Fruit fly (Drosophila melanogaster) whole organism, embryonic: Measurements from ENCODE around the gene CG12477.

Source experiments
- Atf-2 ChIP-seq: fragments of 200-800 bp; sonication (Bioruptor generic); optimal IDR thresholded peaks from 2 replicates; lab custom pipeline; 2016; ENCODE audit warnings: missing biosample characterization, missing genetic modification characterization
- CG1024 ChIP-seq: fragments of 200-800 bp; sonication (Bioruptor generic); IDR thresholded peaks from 2 replicates; pipeline ENCODE4 v1.3.6; 2022; ENCODE audit warnings: missing biosample characterization, missing genetic modification characterization
- CG10267 ChIP-seq: fragments of 200-800 bp; sonication (Bioruptor generic); optimal IDR thresholded peaks from 2 replicates; lab custom pipeline; 2018; ENCODE audit warnings: missing biosample characterization, mild to moderate bottlenecking, missing genetic modification characterization, moderate library complexity
- CG12104 ChIP-seq: fragments of 200-800 bp; sonication (Bioruptor generic); optimal IDR thresholded peaks from 3 replicates; lab custom pipeline; 2016; ENCODE audit warnings: missing biosample characterization, missing genetic modification characterization
- CG12744 ChIP-seq: fragments of 200-800 bp; sonication (Bioruptor generic); optimal IDR thresholded peaks from 2 replicates; lab custom pipeline; 2016; ENCODE audit warnings: missing biosample characterization, missing genetic modification characterization
- CG12942 ChIP-seq: fragments of 200-800 bp; sonication (Bioruptor generic); optimal IDR thresholded peaks from 3 replicates; lab custom pipeline; 2016; ENCODE audit warnings: missing biosample characterization, missing genetic modification characterization
- CG13624 ChIP-seq: fragments of 200-800 bp; sonication (Bioruptor generic); optimal IDR thresholded peaks from 2 replicates; lab custom pipeline; 2016; ENCODE audit warnings: missing biosample characterization, missing genetic modification characterization
- CG13775 ChIP-seq: fragments of 200-800 bp; sonication (Bioruptor generic); optimal IDR thresholded peaks from 3 replicates; lab custom pipeline; 2017; ENCODE audit warnings: missing biosample characterization, mild to moderate bottlenecking, missing genetic modification characterization
- CG14667 ChIP-seq: fragments of 200-800 bp; sonication (Bioruptor generic); IDR thresholded peaks from 2 replicates; pipeline ENCODE4 v1.3.6; 2022; ENCODE audit warnings: missing biosample characterization, missing genetic modification characterization
- CG15696 ChIP-seq: fragments of 200-800 bp; sonication (Bioruptor generic); optimal IDR thresholded peaks from 2 replicates; lab custom pipeline; 2019; ENCODE audit warnings: missing biosample characterization, mild to moderate bottlenecking, missing genetic modification characterization, moderate library complexity
- CG16815 ChIP-seq: fragments of 200-800 bp; sonication (Bioruptor generic); optimal IDR thresholded peaks from 3 replicates; lab custom pipeline; 2017; ENCODE audit warnings: missing biosample characterization, mild to moderate bottlenecking, missing genetic modification characterization
- CG17359 ChIP-seq: fragments of 200-800 bp; sonication (Bioruptor generic); optimal IDR thresholded peaks from 3 replicates; lab custom pipeline; 2018; ENCODE audit warnings: missing biosample characterization, mild to moderate bottlenecking, missing genetic modification characterization, moderate library complexity
- CG18262 ChIP-seq: fragments of 200-800 bp; optimal IDR thresholded peaks from 3 replicates; lab custom pipeline; 2019; ENCODE audit warnings: missing biosample characterization, mild to moderate bottlenecking, missing genetic modification characterization, moderate library complexity
- CG18764 ChIP-seq: fragments of 200-800 bp; sonication (Bioruptor generic); optimal IDR thresholded peaks from 3 replicates; lab custom pipeline; 2016; ENCODE audit warnings: missing biosample characterization, missing genetic modification characterization
- CG43689 ChIP-seq: fragments of 200-800 bp; sonication (Bioruptor generic); IDR thresholded peaks from 2 replicates; pipeline ENCODE4 v1.3.6; 2022; ENCODE audit warnings: missing biosample characterization, missing genetic modification characterization
- CG4820 ChIP-seq: fragments of 200-800 bp; sonication (Bioruptor generic); optimal IDR thresholded peaks from 3 replicates; lab custom pipeline; 2016; ENCODE audit warnings: missing biosample characterization, missing genetic modification characterization
- CG6272 ChIP-seq: fragments of 200-800 bp; sonication (Bioruptor generic); IDR thresholded peaks from 2 replicates; pipeline ENCODE4 v1.3.6; 2022; ENCODE audit warnings: missing biosample characterization, missing genetic modification characterization
- CG8089 ChIP-seq: fragments of 200-800 bp; sonication (Bioruptor generic); optimal IDR thresholded peaks from 3 replicates; lab custom pipeline; 2016; ENCODE audit warnings: missing biosample characterization, missing genetic modification characterization
- CG8359 ChIP-seq: fragments of 200-800 bp; sonication (Bioruptor generic); optimal IDR thresholded peaks from 2 replicates; lab custom pipeline; 2017; ENCODE audit warnings: missing biosample characterization, mild to moderate bottlenecking, missing genetic modification characterization, borderline replicate concordance
- CG9876 ChIP-seq: fragments of 200-800 bp; sonication (Bioruptor generic); optimal IDR thresholded peaks from 2 replicates; lab custom pipeline; 2016; ENCODE audit warnings: missing biosample characterization, missing genetic modification characterization
- CTCF ChIP-seq: fragments of 200-800 bp; sonication (Bioruptor generic); optimal IDR thresholded peaks from 2 replicates; lab custom pipeline; 2017; ENCODE audit warnings: missing biosample characterization, mild to moderate bottlenecking, missing genetic modification characterization, moderate library complexity
- E2f1 ChIP-seq: fragments of 200-800 bp; sonication (Bioruptor generic); IDR thresholded peaks from 2 replicates; pipeline ENCODE4 v1.3.6; 2022; ENCODE audit warnings: missing biosample characterization, missing genetic modification characterization
- E2f2 ChIP-seq: fragments of 200-800 bp; sonication (Bioruptor generic); IDR thresholded peaks from 2 replicates; pipeline ENCODE4 v1.3.6; 2022; ENCODE audit warnings: missing biosample characterization, missing genetic modification characterization
- Hmx ChIP-seq: fragments of 200-800 bp; sonication (Bioruptor generic); optimal IDR thresholded peaks from 2 replicates; lab custom pipeline; 2016; ENCODE audit warnings: missing biosample characterization, missing genetic modification characterization
- Kr ChIP-seq: fragments of 200-800 bp; sonication (Bioruptor generic); optimal IDR thresholded peaks from 2 replicates; lab custom pipeline; 2017; ENCODE audit warnings: missing biosample characterization, mild to moderate bottlenecking, missing genetic modification characterization
- MBD-R2 ChIP-seq: fragments of 200-800 bp; sonication (Bioruptor generic); IDR thresholded peaks from 2 replicates; pipeline ENCODE4 v1.3.6; 2022; ENCODE audit warnings: missing biosample characterization, missing genetic modification characterization
- Nf-YC ChIP-seq: fragments of 200-800 bp; optimal IDR thresholded peaks from 3 replicates; lab custom pipeline; 2019; ENCODE audit warnings: missing biosample characterization, mild to moderate bottlenecking, missing genetic modification characterization, moderate library complexity
- Rfx ChIP-seq: fragments of 200-800 bp; sonication (Bioruptor generic); IDR thresholded peaks from 2 replicates; pipeline ENCODE4 v1.3.6; 2022; ENCODE audit warnings: missing biosample characterization, missing genetic modification characterization
- Xbp1 ChIP-seq: fragments of 200-800 bp; sonication (Bioruptor generic); optimal IDR thresholded peaks from 3 replicates; lab custom pipeline; 2016; ENCODE audit warnings: missing biosample characterization, mild to moderate bottlenecking, missing genetic modification characterization
- amos ChIP-seq: fragments of 200-800 bp; sonication (Bioruptor generic); IDR thresholded peaks from 2 replicates; pipeline ENCODE4 v1.3.6; 2022; ENCODE audit warnings: missing biosample characterization, missing genetic modification characterization; ENCODE audit not compliant: partially characterized antibody
- ap ChIP-seq: fragments of 200-800 bp; sonication (Bioruptor generic); IDR thresholded peaks from 2 replicates; pipeline ENCODE4 v1.3.6; 2022; ENCODE audit warnings: missing biosample characterization, missing genetic modification characterization
- crc ChIP-seq: fragments of 200-800 bp; sonication (Bioruptor generic); optimal IDR thresholded peaks from 2 replicates; lab custom pipeline; 2016; ENCODE audit warnings: missing biosample characterization, missing genetic modification characterization
- dysf ChIP-seq: fragments of 200-800 bp; sonication (Bioruptor generic); IDR thresholded peaks from 3 replicates; pipeline ENCODE4 v1.3.6; 2022; ENCODE audit warnings: missing biosample characterization, missing genetic modification characterization
- gcm ChIP-seq: fragments of 200-800 bp; sonication (Bioruptor generic); optimal IDR thresholded peaks from 2 replicates; lab custom pipeline; 2019; ENCODE audit warnings: missing biosample characterization, mild to moderate bottlenecking, missing genetic modification characterization, moderate library complexity
- gt ChIP-seq: fragments of 200-800 bp; sonication (Bioruptor generic); IDR thresholded peaks from 2 replicates; pipeline ENCODE4 v1.3.6; 2022; ENCODE audit warnings: missing biosample characterization, missing genetic modification characterization
- her ChIP-seq: fragments of 200-800 bp; sonication (Bioruptor generic); optimal IDR thresholded peaks from 2 replicates; lab custom pipeline; 2016; ENCODE audit warnings: missing biosample characterization, missing genetic modification characterization
- hth ChIP-seq: fragments of >200 bp; optimal IDR thresholded peaks from 2 replicates; lab custom pipeline; 2017; ENCODE audit warnings: inconsistent platforms
- jumu ChIP-seq: fragments of 200-800 bp; sonication (Bioruptor generic); optimal IDR thresholded peaks from 3 replicates; lab custom pipeline; 2016; ENCODE audit warnings: missing biosample characterization, missing genetic modification characterization
- kah ChIP-seq: fragments of 200-800 bp; sonication (Bioruptor generic); optimal IDR thresholded peaks from 2 replicates; lab custom pipeline; 2018; ENCODE audit warnings: missing biosample characterization, mild to moderate bottlenecking, missing genetic modification characterization
- kni ChIP-seq: fragments of 200-800 bp; sonication (Bioruptor generic); optimal IDR thresholded peaks from 3 replicates; lab custom pipeline; 2017; ENCODE audit warnings: mild to moderate bottlenecking, missing biosample characterization, missing genetic modification reagents, missing genetic modification characterization
- lilli ChIP-seq: fragments of 200-800 bp; sonication (Bioruptor generic); optimal IDR thresholded peaks from 3 replicates; lab custom pipeline; 2016; ENCODE audit warnings: missing biosample characterization, missing genetic modification characterization
- mirr ChIP-seq: fragments of 200-800 bp; sonication (Bioruptor generic); optimal IDR thresholded peaks from 3 replicates; lab custom pipeline; 2018; ENCODE audit warnings: missing biosample characterization, mild to moderate bottlenecking, missing genetic modification characterization
- pita ChIP-seq: fragments of 200-800 bp; sonication (Bioruptor generic); optimal IDR thresholded peaks from 2 replicates; lab custom pipeline; 2017; ENCODE audit warnings: missing biosample characterization, mild to moderate bottlenecking, missing genetic modification characterization
- rib ChIP-seq: fragments of 200-800 bp; sonication (Bioruptor generic); IDR thresholded peaks from 2 replicates; pipeline ENCODE4 v1.3.6; 2022; ENCODE audit warnings: missing biosample characterization, missing genetic modification characterization
- row ChIP-seq: fragments of 200-800 bp; sonication (Bioruptor generic); IDR thresholded peaks from 3 replicates; pipeline ENCODE4 v1.3.6; 2022; ENCODE audit warnings: missing biosample characterization, missing genetic modification characterization
- slbo ChIP-seq: fragments of 200-800 bp; sonication (Bioruptor generic); IDR thresholded peaks from 2 replicates; pipeline ENCODE4 v1.3.6; 2022; ENCODE audit warnings: missing biosample characterization, missing genetic modification characterization
- vfl ChIP-seq: fragments of 200-800 bp; sonication (Bioruptor generic); optimal IDR thresholded peaks from 2 replicates; lab custom pipeline; 2016; ENCODE audit warnings: missing biosample characterization, missing genetic modification characterization
- wor ChIP-seq: fragments of 200-800 bp; sonication (Bioruptor generic); IDR thresholded peaks from 2 replicates; pipeline ENCODE4 v1.3.6; 2022; ENCODE audit warnings: missing biosample characterization, missing genetic modification characterization
- z ChIP-seq: fragments of 200-800 bp; sonication (Bioruptor generic); IDR thresholded peaks from 3 replicates; pipeline ENCODE4 v1.3.6; 2022; ENCODE audit warnings: missing biosample characterization, missing genetic modification characterization
- zen ChIP-seq: fragments of 200-800 bp; sonication (Bioruptor generic); optimal IDR thresholded peaks from 3 replicates; lab custom pipeline; 2018; ENCODE audit warnings: missing biosample characterization, mild to moderate bottlenecking, missing genetic modification characterization, moderate library complexity

Gene CG12477

dm6 chr3L:18768788-18769707 lies 46.0 kb upstream of the CG12477 start (continued):
- TF ChIP-seq E2f1 (GFP tag; lab: Robert Waterston, UW) = peak; percentile 65
- peak; percentile 65 for TF ChIP-seq kni (GFP tag; lab: Kevin White, UChicago)
- peak; percentile 37 for TF ChIP-seq CG13624 (GFP tag; lab: Kevin White, UChicago)
- no peak for TF ChIP-seq hth
- peak; percentile 46; the same call in 1 of the 2 replicates for TF ChIP-seq CG6272 (GFP tag; lab: Robert Waterston, UW)
- TF ChIP-seq CG13775 = peak; percentile 39
- peak; percentile 75 for TF ChIP-seq Xbp1 (GFP tag; lab: Kevin White, UChicago)
- no peak for TF ChIP-seq zen (tag; lab: Kevin White, UChicago)
- TF ChIP-seq CG16815 = no peak
- peak; percentile 70 for TF ChIP-seq CG43689 (GFP tag; lab: Robert Waterston, UW)
- TF ChIP-seq dysf (GFP tag; lab: Robert Waterston, UW) = peak; percentile 84
- peak; percentile 26 for TF ChIP-seq her (GFP tag; lab: Kevin White, UChicago)
- TF ChIP-seq CG17359 = peak; percentile 85
- TF ChIP-seq CG15696 = peak; percentile 33
- peak; percentile 74 for TF ChIP-seq ap
- TF ChIP-seq CG9876 (GFP tag; lab: Kevin White, UChicago) = no peak
- no peak for TF ChIP-seq pita
- TF ChIP-seq gt (GFP tag; lab: Robert Waterston, UW) = no peak
- peak; percentile 22 for TF ChIP-seq jumu (GFP tag; lab: Kevin White, UChicago)
- TF ChIP-seq slbo (GFP tag; lab: Robert Waterston, UW) = peak; percentile 55
- peak; percentile 70 for TF ChIP-seq lilli
- TF ChIP-seq vfl = peak; percentile 50
- peak; percentile 6 for TF ChIP-seq CG18764
- TF ChIP-seq CG4820 (GFP tag; lab: Kevin White, UChicago) = peak; percentile 49
- TF ChIP-seq mirr (GFP tag; lab: Kevin White, UChicago) = no peak
- no peak for TF ChIP-seq CTCF (GFP tag; lab: Kevin White, UChicago)
- no peak for TF ChIP-seq CG12744 (GFP tag; lab: Kevin White, UChicago)
- TF ChIP-seq kah (GFP tag; lab: Kevin White, UChicago) = peak; percentile 29
- peak; percentile 73 for TF ChIP-seq wor (GFP tag; lab: Robert Waterston, UW)
- TF ChIP-seq gcm (GFP tag; lab: Kevin White, UChicago) = peak; percentile 46
- TF ChIP-seq CG8359 (GFP tag; lab: Kevin White, UChicago) = peak; percentile 14
- TF ChIP-seq Kr = no peak

- TF ChIP-seq mirr (GFP tag; lab: Kevin White, UChicago) (no peak), z (peak; percentile 82), Hmx (no peak), CG12942 (GFP tag; lab: Kevin White, UChicago) (no peak), crc (GFP tag; lab: Kevin White, UChicago) (no peak), CG14667 (GFP tag; lab: Robert Waterston, UW) (no peak), Atf-2 (GFP tag; lab: Kevin White, UChicago) (no peak), CG12104 (GFP tag; lab: Kevin White, UChicago) (no peak), MBD-R2 (GFP tag; lab: Robert Waterston, UW) (no peak), CG8089 (no peak), Nf-YC (tag; lab: Kevin White, UChicago) (peak; percentile 8), Rfx (GFP tag; lab: Robert Waterston, UW) (0 out of 2 replicates have a peak, but pooled peaks have one; percentile 35), row (peak; percentile 53), rib (GFP tag; lab: Robert Waterston, UW) (no peak), CG18262 (tag; lab: Kevin White, UChicago) (peak; percentile 40), CG10267 (no peak), amos (GFP tag; lab: Robert Waterston, UW) (no peak), CG1024 (GFP tag; lab: Robert Waterston, UW) (no peak), E2f2 (GFP tag; lab: Robert Waterston, UW) (no peak)
Observed at dm6 chr3L:18767950-18768781, 45.1 kb upstream of the CG12477 start.
